5 fruit fly cellular contexts compared by ENCODE assay signal in the genomic region with DNA sequence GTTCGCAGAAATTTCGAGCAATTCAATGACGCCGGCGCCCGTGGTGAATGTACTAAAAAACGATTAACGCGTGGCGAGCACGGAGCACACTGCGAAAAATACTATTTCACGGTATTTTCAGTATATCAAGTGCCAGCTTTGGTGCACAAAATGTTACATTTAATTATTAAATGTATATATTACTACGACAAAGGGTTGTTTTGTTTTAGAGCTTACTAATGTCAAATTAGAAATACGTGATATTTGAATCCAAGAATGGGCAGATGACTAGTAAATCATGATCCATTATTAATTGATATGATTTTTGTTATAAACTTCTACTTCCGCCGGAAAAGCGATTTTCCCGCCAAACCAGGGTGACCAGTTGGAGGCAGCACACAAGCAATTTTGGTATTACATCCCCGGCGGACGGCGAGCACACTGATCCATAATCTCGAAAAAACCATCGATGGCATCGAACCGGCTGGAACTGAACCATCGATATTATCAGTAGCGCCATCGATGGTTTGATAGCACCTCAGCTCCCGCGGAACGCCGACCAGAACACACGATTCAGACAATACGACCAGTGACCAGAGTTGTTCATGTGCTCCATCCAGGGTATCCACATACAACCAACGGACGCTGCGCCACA.
TF ChIP-seq lines count a peak whose summit lies in the region.

A gene (minus strand): TSS at position 51 of the 634 bp plus-strand sequence.
A gene (plus strand): TSS at position 344 of the 634 bp plus-strand sequence.

- TF ChIP-seq CTCF in whole organism, embryonic (GFP tag; optimal IDR thresholded peaks at IDR 0.05; lab: Kevin White, UChicago): peak; percentile 48

TF ChIP-seq in whole organism, adult, 20 proteins besides CTCF, POLR2A, EP300 and RAD21 (continues in another document):
- TF ChIP-seq Crg-1 (GFP tag; optimal IDR thresholded peaks at IDR 0.05; lab: Kevin White, UChicago) (peak; percentile 80), tj (GFP tag; optimal IDR thresholded peaks at IDR 0.05; lab: Kevin White, UChicago) (peak; percentile 66), CG12768 (GFP tag; optimal IDR thresholded peaks at IDR 0.05; lab: Kevin White, UChicago) (no peak), Hr96 (GFP tag; optimal IDR thresholded peaks at IDR 0.05; lab: Kevin White, UChicago) (no peak), CG11617 (GFP tag; optimal IDR thresholded peaks at IDR 0.05; lab: Kevin White, UChicago) (peak; percentile 88), bab1 (GFP tag; optimal IDR thresholded peaks at IDR 0.05; lab: Kevin White, UChicago) (peak; percentile 91), Clk (GFP tag; optimal IDR thresholded peaks at IDR 0.05; lab: Kevin White, UChicago) (no peak), CG5204 (GFP tag; optimal IDR thresholded peaks at IDR 0.05; lab: Kevin White, UChicago) (no peak), CG33017 (tag; optimal IDR thresholded peaks at IDR 0.05; lab: Kevin White, UChicago) (peak; percentile 3), CG7045 (GFP tag; optimal IDR thresholded peaks at IDR 0.05; lab: Kevin White, UChicago) (no peak), CG14711 (tag; optimal IDR thresholded peaks at IDR 0.05; lab: Kevin White, UChicago) (peak; percentile 83), cnc (optimal IDR thresholded peaks at IDR 0.05; lab: Kevin White, UChicago) (no peak), pad (GFP tag; optimal IDR thresholded peaks at IDR 0.05; lab: Kevin White, UChicago) (peak; percentile 74), cic (GFP tag; optimal IDR thresholded peaks at IDR 0.05; lab: Kevin White, UChicago) (peak; percentile 39), Mnt (GFP tag; optimal IDR thresholded peaks at IDR 0.05; lab: Kevin White, UChicago) (peak; percentile 79), CG7101 (tag; optimal IDR thresholded peaks at IDR 0.05; lab: Kevin White, UChicago) (peak; percentile 90)

TF ChIP-seq in whole organism, embryonic, 481 proteins besides CTCF, POLR2A, EP300 and RAD21 (continues in another document):
- TF ChIP-seq B-H1 (GFP tag; IDR thresholded peaks at IDR 0.05; lab: Robert Waterston, UW) (peak; percentile 33; the same call in 1 of the 3 replicates), disco-r (GFP tag; optimal IDR thresholded peaks at IDR 0.05; lab: Kevin White, UChicago) (peak; percentile 10), CG30403 (GFP tag; optimal IDR thresholded peaks at IDR 0.05; lab: Kevin White, UChicago) (peak; percentile 66), CG42726 (GFP tag; IDR thresholded peaks at IDR 0.05; lab: Robert Waterston, UW; ENCODE audit: partially characterized antibody) (peak; percentile 83), Hr39 (optimal IDR thresholded peaks at IDR 0.05; lab: Kevin White, UChicago) (no peak), CG14441 (GFP tag; IDR thresholded peaks at IDR 0.05; lab: Robert Waterston, UW) (peak; percentile 44; the same call in 1 of the 2 replicates), fd64A (GFP tag; optimal IDR thresholded peaks at IDR 0.05; lab: Kevin White, UChicago) (peak; percentile 22), esg (GFP tag; conservative IDR thresholded peaks at IDR 0.05; lab: Robert Waterston, UW) (peak; percentile 23; the same call in 1 of the 2 replicates), tin (GFP tag; optimal IDR thresholded peaks at IDR 0.05; lab: Kevin White, UChicago) (peak; percentile 31), lmd (GFP tag; IDR thresholded peaks at IDR 0.05; lab: Robert Waterston, UW) (peak; percentile 39; the same call in 1 of the 2 replicates), pum (GFP tag; optimal IDR thresholded peaks at IDR 0.05; lab: Kevin White, UChicago) (no peak), CG43689 (GFP tag; IDR thresholded peaks at IDR 0.05; lab: Robert Waterston, UW) (peak; percentile 32; the same call in 1 of the 2 replicates), CG10147 (GFP tag; optimal IDR thresholded peaks at IDR 0.05; lab: Kevin White, UChicago) (peak; percentile 65), Meics (GFP tag; optimal IDR thresholded peaks at IDR 0.05; lab: Kevin White, UChicago) (peak; percentile 89), salm (tag; optimal IDR thresholded peaks at IDR 0.05; lab: Kevin White, UChicago) (peak; percentile 62)

TF ChIP-seq in whole organism, prepupa, 60 proteins besides CTCF, POLR2A, EP300 and RAD21 (continues in another document):
- peak; percentile 67 for TF ChIP-seq OdsH (GFP tag; optimal IDR thresholded peaks at IDR 0.05; lab: Kevin White, UChicago)
- peak; percentile 58 for TF ChIP-seq Blimp-1 (GFP tag; optimal IDR thresholded peaks at IDR 0.05; lab: Kevin White, UChicago)
- TF ChIP-seq CG6163 (GFP tag; IDR thresholded peaks at IDR 0.05; lab: Robert Waterston, UW): peak; percentile 54; the same call in 1 of the 3 replicates
- TF ChIP-seq CG9139 (GFP tag; optimal IDR thresholded peaks at IDR 0.05; lab: Kevin White, UChicago): peak; percentile 53
- peak; percentile 18 for TF ChIP-seq spab (GFP tag; optimal IDR thresholded peaks at IDR 0.05; lab: Kevin White, UChicago)
- peak; percentile 66 for TF ChIP-seq CG6854 (GFP tag; optimal IDR thresholded peaks at IDR 0.05; lab: Kevin White, UChicago)
- TF ChIP-seq CG34406 (GFP tag; optimal IDR thresholded peaks at IDR 0.05; lab: Kevin White, UChicago): peak; percentile 64
- peak; percentile 55 for TF ChIP-seq CG8319 (GFP tag; optimal IDR thresholded peaks at IDR 0.05; lab: Kevin White, UChicago)
- TF ChIP-seq lz (GFP tag; optimal IDR thresholded peaks at IDR 0.05; lab: Kevin White, UChicago): peak; percentile 50
- TF ChIP-seq Hr38 (GFP tag; optimal IDR thresholded peaks at IDR 0.05; lab: Kevin White, UChicago): no peak
- TF ChIP-seq Eip93F (GFP tag; optimal IDR thresholded peaks at IDR 0.05; lab: Kevin White, UChicago): peak; percentile 18
- TF ChIP-seq CG11762 (GFP tag; optimal IDR thresholded peaks at IDR 0.05; lab: Kevin White, UChicago; ENCODE audit: insufficient read depth): peak; percentile 32
- TF ChIP-seq CG6808 (GFP tag; optimal IDR thresholded peaks at IDR 0.05; lab: Kevin White, UChicago): peak; percentile 74
- TF ChIP-seq acj6 (GFP tag; optimal IDR thresholded peaks at IDR 0.05; lab: Kevin White, UChicago): peak; percentile 67
- no peak for TF ChIP-seq CG8119 (GFP tag; IDR thresholded peaks at IDR 0.05; lab: Robert Waterston, UW)
- peak; percentile 64 for TF ChIP-seq achi (GFP tag; optimal IDR thresholded peaks at IDR 0.05; lab: Kevin White, UChicago)
- no peak for TF ChIP-seq Hr4 (GFP tag; optimal IDR thresholded peaks at IDR 0.05; lab: Kevin White, UChicago)

TF ChIP-seq in whole organism, pupa, 21 proteins besides CTCF, POLR2A, EP300 and RAD21 (continues in another document):
- TF ChIP-seq CG9948 (tag; optimal IDR thresholded peaks at IDR 0.05; lab: Kevin White, UChicago): no peak
- TF ChIP-seq CG34367 (tag; optimal IDR thresholded peaks at IDR 0.05; lab: Kevin White, UChicago): peak; percentile 51
- TF ChIP-seq CG32121 (GFP tag; IDR thresholded peaks at IDR 0.05; lab: Robert Waterston, UW): no peak
- 0 out of 2 replicates have a peak, but pooled peaks have one; percentile 33 for TF ChIP-seq Ets98B (GFP tag; IDR thresholded peaks at IDR 0.05; lab: Robert Waterston, UW)
- TF ChIP-seq CG17806 (tag; optimal IDR thresholded peaks at IDR 0.05; lab: Kevin White, UChicago): no peak
- peak; percentile 21 for TF ChIP-seq CG13204 (GFP tag; optimal IDR thresholded peaks at IDR 0.05; lab: Kevin White, UChicago)
- TF ChIP-seq CG4496 (GFP tag; IDR thresholded peaks at IDR 0.05; lab: Robert Waterston, UW): peak; percentile 62; the same call in 2 of the 3 replicates
- TF ChIP-seq Pif1A (GFP tag; optimal IDR thresholded peaks at IDR 0.05; lab: Kevin White, UChicago): peak; percentile 47
- no peak for TF ChIP-seq rn (GFP tag; IDR thresholded peaks at IDR 0.05; lab: Robert Waterston, UW)
- TF ChIP-seq CG8301 (tag; optimal IDR thresholded peaks at IDR 0.05; lab: Kevin White, UChicago): no peak
- TF ChIP-seq CG8159 (tag; optimal IDR thresholded peaks at IDR 0.05; lab: Kevin White, UChicago): peak; percentile 41
- TF ChIP-seq CG12605 (GFP tag; IDR thresholded peaks at IDR 0.05; lab: Robert Waterston, UW): no peak
- no peak for TF ChIP-seq CG10348 (GFP tag; IDR thresholded peaks at IDR 0.05; lab: Robert Waterston, UW)
- peak; percentile 12 for TF ChIP-seq Pif1B (GFP tag; optimal IDR thresholded peaks at IDR 0.05; lab: Kevin White, UChicago)
- peak; percentile 36 for TF ChIP-seq CG15710 (tag; optimal IDR thresholded peaks at IDR 0.05; lab: Kevin White, UChicago)
- no peak for TF ChIP-seq EcR (GFP tag; optimal IDR thresholded peaks at IDR 0.05; lab: Kevin White, UChicago)
- TF ChIP-seq D1 (tag; optimal IDR thresholded peaks at IDR 0.05; lab: Kevin White, UChicago): no peak
- peak; percentile 33 for TF ChIP-seq CG14655 (GFP tag; optimal IDR thresholded peaks at IDR 0.05; lab: Kevin White, UChicago)
- TF ChIP-seq Snoo (tag; optimal IDR thresholded peaks at IDR 0.05; lab: Kevin White, UChicago): peak; percentile 69

TF ChIP-seq in whole organism, wandering third instar larva, 38 proteins besides CTCF, POLR2A, EP300 and RAD21 (continues in another document):
- peak; percentile 27 for TF ChIP-seq woc (GFP tag; optimal IDR thresholded peaks at IDR 0.05; lab: Kevin White, UChicago)
- TF ChIP-seq pan (optimal IDR thresholded peaks at IDR 0.05; lab: Kevin White, UChicago): no peak
- TF ChIP-seq Vsx2 (GFP tag; optimal IDR thresholded peaks at IDR 0.05; lab: Kevin White, UChicago; ENCODE audit: partially characterized antibody): no peak
- peak; percentile 54 for TF ChIP-seq br (GFP tag; optimal IDR thresholded peaks at IDR 0.05; lab: Kevin White, UChicago)
- no peak for TF ChIP-seq usp (GFP tag; optimal IDR thresholded peaks at IDR 0.05; lab: Kevin White, UChicago)
- no peak for TF ChIP-seq Abd-B (GFP tag; optimal IDR thresholded peaks at IDR 0.05; lab: Kevin White, UChicago)
- TF ChIP-seq Dfd (GFP tag; optimal IDR thresholded peaks at IDR 0.05; lab: Kevin White, UChicago): no peak
- no peak for TF ChIP-seq Hr78 (GFP tag; optimal IDR thresholded peaks at IDR 0.05; lab: Kevin White, UChicago)
- peak; percentile 15 for TF ChIP-seq Myc (optimal IDR thresholded peaks at IDR 0.05; lab: Kevin White, UChicago)
- no peak for TF ChIP-seq sv (GFP tag; optimal IDR thresholded peaks at IDR 0.05; lab: Kevin White, UChicago)
- TF ChIP-seq psq (GFP tag; optimal IDR thresholded peaks at IDR 0.05; lab: Kevin White, UChicago): peak; percentile 53
- TF ChIP-seq Dif (GFP tag; optimal IDR thresholded peaks at IDR 0.05; lab: Kevin White, UChicago; ENCODE audit: partially characterized antibody): no peak
- no peak for TF ChIP-seq GATAd (GFP tag; optimal IDR thresholded peaks at IDR 0.05; lab: Kevin White, UChicago)
- peak; percentile 72 for TF ChIP-seq CG9705 (GFP tag; optimal IDR thresholded peaks at IDR 0.05; lab: Kevin White, UChicago)
- TF ChIP-seq fru (GFP tag; optimal IDR thresholded peaks at IDR 0.05; lab: Kevin White, UChicago): peak; percentile 100
- TF ChIP-seq dmrt93B (GFP tag; optimal IDR thresholded peaks at IDR 0.05; lab: Kevin White, UChicago): peak; percentile 76
- TF ChIP-seq N (GFP tag; optimal IDR thresholded peaks at IDR 0.05; lab: Kevin White, UChicago): no peak
- no peak for TF ChIP-seq CrebA (GFP tag; optimal IDR thresholded peaks at IDR 0.05; lab: Kevin White, UChicago; ENCODE audit: borderline replicate concordance)
- no peak for TF ChIP-seq tai (GFP tag; optimal IDR thresholded peaks at IDR 0.05; lab: Kevin White, UChicago)
- no peak for TF ChIP-seq CG32264 (GFP tag; optimal IDR thresholded peaks at IDR 0.05; lab: Kevin White, UChicago)
- TF ChIP-seq ey (GFP tag; optimal IDR thresholded peaks at IDR 0.05; lab: Kevin White, UChicago): no peak
